Worm (Caenorhabditis elegans): ENCODE results near the gene cutl-23.

Gene cutl-23

ce11 chrIII:5727827-5728226 is 42.2 kb upstream of the cutl-23 start, which contains the start of gene egg-1 (continued):
- peak; percentile 72 for TF ChIP-seq mcd-1 (GFP tag; IDR thresholded peaks at IDR 0.05)
- peak; percentile 78 for TF ChIP-seq B0019.2 (GFP tag; conservative IDR thresholded peaks at IDR 0.05)
- peak; percentile 74 for TF ChIP-seq ztf-18 (tag; optimal IDR thresholded peaks at IDR 0.05)
- peak; percentile 44; the same call in 1 of the 2 replicates for TF ChIP-seq Y53G8AR.9 (GFP tag; conservative IDR thresholded peaks at IDR 0.05)
- peak; percentile 67 for TF ChIP-seq pbrm-1 (GFP tag; IDR thresholded peaks at IDR 0.05)
- no peak for TF ChIP-seq nhr-179 (tag; optimal IDR thresholded peaks at IDR 0.05)
- TF ChIP-seq F57A8.1 (GFP tag; optimal IDR thresholded peaks at IDR 0.05), result no peak
- TF ChIP-seq aptf-2 (GFP tag; conservative IDR thresholded peaks at IDR 0.05), result peak; percentile 70; the same call in 1 of the 2 replicates
- peak; percentile 96 for TF ChIP-seq ceh-91 (GFP tag; IDR thresholded peaks at IDR 0.05)
- TF ChIP-seq hlh-26 (GFP tag; conservative IDR thresholded peaks at IDR 0.05), result no peak
- peak; percentile 12 for TF ChIP-seq repo-1 (tag; optimal IDR thresholded peaks at IDR 0.05)
- TF ChIP-seq F33H1.4 (GFP tag; IDR thresholded peaks at IDR 0.05), result peak; percentile 98
- TF ChIP-seq hmg-1.2 (GFP tag; IDR thresholded peaks at IDR 0.05), result peak; percentile 61

ce11 chrIII:5729367-5729766 is 40.6 kb upstream of the cutl-23 start:
- TF ChIP-seq hmg-1.2 (GFP tag; IDR thresholded peaks at IDR 0.05) (0 out of 2 replicates have a peak, but pooled peaks have one; percentile 9), dox-1 (GFP tag; IDR thresholded peaks at IDR 0.05) (no peak)

- peak; percentile 21 for TF ChIP-seq hrde-1 (tag; optimal IDR thresholded peaks at IDR 0.05; ENCODE audit: borderline replicate concordance)
- 0 out of 2 replicates have a peak, but pooled peaks have one; percentile 15 for TF ChIP-seq F33H1.4 (GFP tag; IDR thresholded peaks at IDR 0.05)
- 0 out of 2 replicates have a peak, but pooled peaks have one; percentile 20 for TF ChIP-seq Y95B8A.8 (GFP tag; IDR thresholded peaks at IDR 0.05)
- no peak for TF ChIP-seq bed-1 (GFP tag; IDR thresholded peaks at IDR 0.05)
- peak; percentile 21 for TF ChIP-seq lsl-1 (GFP tag; optimal IDR thresholded peaks at IDR 0.05)
- TF ChIP-seq zfh-2 (GFP tag; conservative IDR thresholded peaks at IDR 0.05), result no peak
- peak; percentile 61 for TF ChIP-seq madf-6 (GFP tag; IDR thresholded peaks at IDR 0.05)
- 0 out of 2 replicates have a peak, but pooled peaks have one; percentile 54 for TF ChIP-seq ekl-4 (GFP tag; IDR thresholded peaks at IDR 0.05)
These were observed 39.9 kb upstream of the cutl-23 start for ce11 chrIII:5730041-5730440.

- no peak for TF ChIP-seq athp-1 (tag; optimal IDR thresholded peaks at IDR 0.05)
- TF ChIP-seq nhr-80 (tag; optimal IDR thresholded peaks at IDR 0.05), result peak; percentile 16
- no peak for TF ChIP-seq ceh-58 (GFP tag; IDR thresholded peaks at IDR 0.05)
- TF ChIP-seq sptf-2 (GFP tag; optimal IDR thresholded peaks at IDR 0.05), result no peak
- TF ChIP-seq snpc-1.3 (tag; optimal IDR thresholded peaks at IDR 0.05; ENCODE audit: insufficient read depth), result no peak
These were observed 38.9 kb upstream of the cutl-23 start, which contains the start of the genes B0244.9 and B0244.7 for ce11 chrIII:5730980-5731636. B0244.9 (minus strand) TSS chrIII:5731030. B0244.7 (plus strand) TSS chrIII:5731501.

- peak; percentile 0 for TF ChIP-seq nhr-80 (tag; optimal IDR thresholded peaks at IDR 0.05)
- TF ChIP-seq mel-28 (tag; optimal IDR thresholded peaks at IDR 0.05; ENCODE audit: borderline replicate concordance), result no peak
- TF ChIP-seq lin-26 (GFP tag; IDR thresholded peaks at IDR 0.05), result no peak
- TF ChIP-seq ceh-79 (tag; optimal IDR thresholded peaks at IDR 0.05), result no peak
- no peak for TF ChIP-seq akir-1 (GFP tag; optimal IDR thresholded peaks at IDR 0.05)
- TF ChIP-seq F57C9.4 (tag; optimal IDR thresholded peaks at IDR 0.05), result no peak
- no peak for TF ChIP-seq rpc-1 (optimal IDR thresholded peaks at IDR 0.05)
- TF ChIP-seq rpc-1 (tag; optimal IDR thresholded peaks at IDR 0.05), result no peak
These were observed 37.1 kb upstream of the cutl-23 start, which contains the start of gene B0244.17 for ce11 chrIII:5732925-5733324. B0244.17 (plus strand) TSS chrIII:5733225.
